Fruit fly (Drosophila melanogaster): ENCODE data around the gene ninaA.

The ninaA gene

dm6 chr2L:870749-871418 is 6.2 kb upstream of the ninaA start (continued):
- TF ChIP-seq hb (GFP tag; IDR thresholded peaks at IDR 0.05; ENCODE audit: partially characterized antibody) (no peak), CG31388 (GFP tag; optimal IDR thresholded peaks at IDR 0.05) (no peak), CG4282 (GFP tag; optimal IDR thresholded peaks at IDR 0.05) (peak; percentile 74), Lpt (GFP tag; optimal IDR thresholded peaks at IDR 0.05) (no peak), stc (GFP tag; IDR thresholded peaks at IDR 0.05) (peak; percentile 68), CG14014 (GFP tag; IDR thresholded peaks at IDR 0.05) (peak; percentile 64), CG3847 (GFP tag; IDR thresholded peaks at IDR 0.05) (peak; percentile 79), sima (GFP tag; optimal IDR thresholded peaks at IDR 0.05) (no peak), CG11093 (GFP tag; IDR thresholded peaks at IDR 0.05) (no peak), CG6254 (GFP tag; optimal IDR thresholded peaks at IDR 0.05) (no peak), CG33557 (GFP tag; optimal IDR thresholded peaks at IDR 0.05) (no peak), HLH54F (GFP tag; optimal IDR thresholded peaks at IDR 0.05) (peak; percentile 76), GATAe (GFP tag; conservative IDR thresholded peaks at IDR 0.05) (no peak), CG11398 (GFP tag; optimal IDR thresholded peaks at IDR 0.05) (peak; percentile 65), trh (GFP tag; optimal IDR thresholded peaks at IDR 0.05) (peak; percentile 13), CG13775 (GFP tag; optimal IDR thresholded peaks at IDR 0.05) (peak; percentile 69), Sry-δ (GFP tag; optimal IDR thresholded peaks at IDR 0.05) (peak; percentile 62), Eip74EF (GFP tag; optimal IDR thresholded peaks at IDR 0.05) (peak in 1 of 2 experiments; percentile 28), maf-S (GFP tag; optimal IDR thresholded peaks at IDR 0.05) (peak; percentile 29), Elba2 (GFP tag; optimal IDR thresholded peaks at IDR 0.05) (peak; percentile 0), CG18011 (GFP tag; optimal IDR thresholded peaks at IDR 0.05) (peak; percentile 68), ftz-f1 (GFP tag; optimal IDR thresholded peaks at IDR 0.05) (no peak), ash1 (GFP tag; optimal IDR thresholded peaks at IDR 0.05) (no peak), sqz (GFP tag; optimal IDR thresholded peaks at IDR 0.05) (peak; percentile 29), Kr (GFP tag; optimal IDR thresholded peaks at IDR 0.05) (no peak), CG15011 (GFP tag; optimal IDR thresholded peaks at IDR 0.05) (peak; percentile 64), CG16779 (GFP tag; IDR thresholded peaks at IDR 0.05) (no peak), fru (optimal IDR thresholded peaks at IDR 0.05) (no peak), fd102C (GFP tag; optimal IDR thresholded peaks at IDR 0.05) (no peak), gfzf (GFP tag; optimal IDR thresholded peaks at IDR 0.05) (no peak), CG34224 (GFP tag; IDR thresholded peaks at IDR 0.05; ENCODE audit: partially characterized antibody) (no peak), CG3838 (GFP tag; optimal IDR thresholded peaks at IDR 0.05) (no peak), stwl (tag; optimal IDR thresholded peaks at IDR 0.05) (peak; percentile 26), Atf3 (GFP tag; optimal IDR thresholded peaks at IDR 0.05) (peak; percentile 57), Dek (tag; optimal IDR thresholded peaks at IDR 0.05) (peak; percentile 43), CG10654 (GFP tag; optimal IDR thresholded peaks at IDR 0.05) (peak; percentile 60), MTF-1 (GFP tag; optimal IDR thresholded peaks at IDR 0.05; ENCODE audit: borderline replicate concordance) (no peak), CG7271 (tag; optimal IDR thresholded peaks at IDR 0.05) (no peak), ac (GFP tag; optimal IDR thresholded peaks at IDR 0.05) (no peak), CG2116 (GFP tag; optimal IDR thresholded peaks at IDR 0.05) (peak; percentile 96), sob (GFP tag; IDR thresholded peaks at IDR 0.05) (peak; percentile 80), NfI (GFP tag; optimal IDR thresholded peaks at IDR 0.05) (peak; percentile 61), unc-4 (GFP tag; IDR thresholded peaks at IDR 0.05; ENCODE audit: partially characterized antibody) (0 out of 2 replicates have a peak, but pooled peaks have one; percentile 29), CG2120 (GFP tag; optimal IDR thresholded peaks at IDR 0.05) (peak; percentile 82), CG4730 (GFP tag; IDR thresholded peaks at IDR 0.05) (peak; percentile 26; the same call in 1 of the 2 replicates), fd64A (GFP tag; optimal IDR thresholded peaks at IDR 0.05) (no peak), slp2 (GFP tag; optimal IDR thresholded peaks at IDR 0.05) (peak; percentile 77), wek (GFP tag; optimal IDR thresholded peaks at IDR 0.05) (peak; percentile 21), vvl (GFP tag; IDR thresholded peaks at IDR 0.05) (peak; percentile 80), dmrt11E (tag; optimal IDR thresholded peaks at IDR 0.05) (peak; percentile 63)

Data from whole organism, embryonic.